Fruit fly (Drosophila melanogaster): Measurements from ENCODE around the gene Act5C.
A peak's percentile ranks its signal among the peaks of the same experiment; 100 is the strongest.

Act5C gene

DNA sequence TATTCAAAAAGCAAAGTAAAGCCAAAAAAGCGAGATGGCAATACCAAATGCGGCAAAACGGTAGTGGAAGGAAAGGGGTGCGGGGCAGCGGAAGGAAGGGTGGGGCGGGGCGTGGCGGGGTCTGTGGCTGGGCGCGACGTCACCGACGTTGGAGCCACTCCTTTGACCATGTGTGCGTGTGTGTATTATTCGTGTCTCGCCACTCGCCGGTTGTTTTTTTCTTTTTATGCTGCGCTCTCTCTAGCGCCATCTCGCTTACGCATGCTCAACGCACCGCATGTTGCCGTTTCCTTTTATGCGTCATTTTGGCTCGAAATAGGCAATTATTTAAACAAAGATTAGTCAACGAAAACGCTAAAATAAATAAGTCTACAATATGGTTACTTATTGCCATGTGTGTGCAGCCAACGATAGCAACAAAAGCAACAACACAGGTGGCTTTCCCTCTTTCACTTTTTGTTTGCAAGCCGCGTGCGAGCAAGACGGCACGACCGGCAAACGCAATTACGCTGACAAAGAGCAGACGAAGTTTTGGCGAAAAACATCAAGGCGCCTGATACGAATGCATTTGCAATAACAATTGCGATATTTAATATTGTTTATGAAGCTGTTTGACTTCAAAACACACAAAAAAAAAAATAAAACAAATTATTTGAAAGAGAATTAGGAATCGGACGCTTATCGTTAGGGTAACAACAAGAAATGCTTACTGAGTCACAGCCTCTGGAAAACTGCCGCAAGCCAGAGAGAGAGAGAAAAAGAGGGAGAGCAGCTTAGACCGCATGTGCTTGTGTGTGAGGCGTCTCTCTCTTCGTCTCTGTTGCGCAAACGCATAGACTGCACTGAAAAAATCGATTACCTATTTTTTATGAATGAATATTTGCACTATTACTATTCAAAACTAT, 1.2 kb upstream of the Act5C start (continued):
- TF ChIP-seq lola (GFP tag; optimal IDR thresholded peaks at IDR 0.05) = no peak
- no peak for TF ChIP-seq CG18764 (GFP tag; optimal IDR thresholded peaks at IDR 0.05)
- no peak for TF ChIP-seq C15 (GFP tag; IDR thresholded peaks at IDR 0.05)
- peak; percentile 6 for TF ChIP-seq exex (tag; optimal IDR thresholded peaks at IDR 0.05)
- TF ChIP-seq Abd-B (GFP tag; optimal IDR thresholded peaks at IDR 0.05) = no peak
- no peak for TF ChIP-seq CG16815 (GFP tag; optimal IDR thresholded peaks at IDR 0.05)
- peak; percentile 54 for TF ChIP-seq CG4360 (GFP tag; IDR thresholded peaks at IDR 0.05)
- no peak for TF ChIP-seq CG13123 (GFP tag; optimal IDR thresholded peaks at IDR 0.05)
- TF ChIP-seq CG11695 (GFP tag; IDR thresholded peaks at IDR 0.05) = no peak
- no peak for TF ChIP-seq lbe (GFP tag; optimal IDR thresholded peaks at IDR 0.05)
- no peak for TF ChIP-seq CG12942 (GFP tag; optimal IDR thresholded peaks at IDR 0.05)
- no peak for TF ChIP-seq hth (optimal IDR thresholded peaks at IDR 0.05)
- TF ChIP-seq CG10565 (GFP tag; optimal IDR thresholded peaks at IDR 0.05) = no peak
- no peak for TF ChIP-seq danr (GFP tag; IDR thresholded peaks at IDR 0.05)
- TF ChIP-seq nmo (GFP tag; optimal IDR thresholded peaks at IDR 0.05) = no peak
- TF ChIP-seq CG8944 (GFP tag; optimal IDR thresholded peaks at IDR 0.05) = no peak
- TF ChIP-seq CG10462 (GFP tag; optimal IDR thresholded peaks at IDR 0.05) = no peak
- peak; percentile 26 for TF ChIP-seq HHEX (GFP tag; optimal IDR thresholded peaks at IDR 0.05)
- peak; percentile 30 for TF ChIP-seq CG3407 (GFP tag; optimal IDR thresholded peaks at IDR 0.05)
- no peak for TF ChIP-seq Fer2 (tag; optimal IDR thresholded peaks at IDR 0.05)
- TF ChIP-seq ems (GFP tag; optimal IDR thresholded peaks at IDR 0.05) = no peak
- TF ChIP-seq MESR4 (GFP tag; optimal IDR thresholded peaks at IDR 0.05) = no peak
- TF ChIP-seq dysf (GFP tag; IDR thresholded peaks at IDR 0.05) = no peak
- peak; percentile 61 for TF ChIP-seq cg (GFP tag; optimal IDR thresholded peaks at IDR 0.05)
- TF ChIP-seq CG32772 (GFP tag; IDR thresholded peaks at IDR 0.05) = peak; percentile 73
- no peak for TF ChIP-seq da (GFP tag; optimal IDR thresholded peaks at IDR 0.05)
- no peak for TF ChIP-seq CG12219 (GFP tag; optimal IDR thresholded peaks at IDR 0.05)
- no peak for TF ChIP-seq usp (GFP tag; optimal IDR thresholded peaks at IDR 0.05)
- no peak for TF ChIP-seq CG8290 (GFP tag; optimal IDR thresholded peaks at IDR 0.05)
- TF ChIP-seq CG8290 (tag; optimal IDR thresholded peaks at IDR 0.05) = peak; percentile 7 to 68
- peak; percentile 22 for TF ChIP-seq CG15696 (tag; optimal IDR thresholded peaks at IDR 0.05)
- no peak for TF ChIP-seq CG14965 (GFP tag; optimal IDR thresholded peaks at IDR 0.05; ENCODE audit: borderline replicate concordance)
- TF ChIP-seq amos (GFP tag; IDR thresholded peaks at IDR 0.05; ENCODE audit: partially characterized antibody) = no peak
- no peak for TF ChIP-seq CG9215 (GFP tag; IDR thresholded peaks at IDR 0.05)
- peak; percentile 15 for TF ChIP-seq pfk (GFP tag; optimal IDR thresholded peaks at IDR 0.05)
- peak; percentile 31; the same call in 1 of the 2 replicates for TF ChIP-seq Awh (GFP tag; IDR thresholded peaks at IDR 0.05)
- TF ChIP-seq bbx (GFP tag; IDR thresholded peaks at IDR 0.05; ENCODE audit: partially characterized antibody) = no peak
- no peak for TF ChIP-seq CG4328 (GFP tag; optimal IDR thresholded peaks at IDR 0.05)
- TF ChIP-seq unc-4 (GFP tag; IDR thresholded peaks at IDR 0.05; ENCODE audit: partially characterized antibody) = no peak
- 0 out of 3 replicates have a peak, but pooled peaks have one; percentile 40 for TF ChIP-seq ci (GFP tag; IDR thresholded peaks at IDR 0.05)
- no peak for TF ChIP-seq gfzf (GFP tag; optimal IDR thresholded peaks at IDR 0.05)
- no peak for TF ChIP-seq MTF-1 (GFP tag; optimal IDR thresholded peaks at IDR 0.05; ENCODE audit: borderline replicate concordance)
- no peak for TF ChIP-seq sna (GFP tag; IDR thresholded peaks at IDR 0.05; ENCODE audit: partially characterized antibody)
- no peak for TF ChIP-seq CG6254 (GFP tag; optimal IDR thresholded peaks at IDR 0.05)
- TF ChIP-seq fd64A (GFP tag; optimal IDR thresholded peaks at IDR 0.05) = no peak
- TF ChIP-seq Adf1 (GFP tag; IDR thresholded peaks at IDR 0.05) = peak; percentile 66
- TF ChIP-seq CG34224 (GFP tag; IDR thresholded peaks at IDR 0.05; ENCODE audit: partially characterized antibody) = no peak
- no peak for TF ChIP-seq CG8478 (optimal IDR thresholded peaks at IDR 0.05)
- no peak for TF ChIP-seq Bdp1 (GFP tag; optimal IDR thresholded peaks at IDR 0.05)

Measured in whole organism, embryonic.